Fruit fly (Drosophila melanogaster) whole organism, embryonic: ENCODE data around the gene AP-1sigma.

ENCODE experiments used
- C15 ChIP-seq: fragments of 200-800 bp; sonication (Bioruptor generic); IDR thresholded peaks from 3 replicates; pipeline ENCODE4 v1.3.6; 2022; ENCODE audit warnings: missing biosample characterization, missing genetic modification characterization
- CG10274 ChIP-seq: fragments of 200-800 bp; sonication (Bioruptor generic); optimal IDR thresholded peaks from 3 replicates; lab custom pipeline; 2017; ENCODE audit warnings: missing biosample characterization, mild to moderate bottlenecking, missing genetic modification characterization
- CG10959 ChIP-seq: fragments of 200-800 bp; sonication (Bioruptor generic); IDR thresholded peaks from 2 replicates; pipeline ENCODE4 v1.3.6; 2022; ENCODE audit warnings: missing biosample characterization, missing genetic modification characterization
- CG11398 ChIP-seq: fragments of 200-800 bp; sonication (Bioruptor generic); optimal IDR thresholded peaks from 2 replicates; lab custom pipeline; 2016; ENCODE audit warnings: missing biosample characterization, missing genetic modification characterization
- CG11723 ChIP-seq: fragments of 200-800 bp; sonication (Bioruptor generic); optimal IDR thresholded peaks from 2 replicates; lab custom pipeline; 2017; ENCODE audit warnings: missing biosample characterization, mild to moderate bottlenecking, missing genetic modification characterization
- CG13123 ChIP-seq: fragments of 200-800 bp; sonication (Bioruptor generic); optimal IDR thresholded peaks from 2 replicates; lab custom pipeline; 2016; ENCODE audit warnings: missing biosample characterization, missing genetic modification characterization
- CG13424 ChIP-seq: fragments of 200-800 bp; sonication (Bioruptor generic); optimal IDR thresholded peaks from 2 replicates; lab custom pipeline; 2019; ENCODE audit warnings: missing biosample characterization, mild to moderate bottlenecking, missing genetic modification characterization, moderate library complexity
- CG13894 ChIP-seq: fragments of 200-800 bp; sonication (Bioruptor generic); optimal IDR thresholded peaks from 3 replicates; lab custom pipeline; 2018; ENCODE audit warnings: missing biosample characterization, mild to moderate bottlenecking, missing genetic modification characterization, moderate library complexity
- CG14710 ChIP-seq: fragments of 200-800 bp; sonication (Bioruptor generic); optimal IDR thresholded peaks from 3 replicates; lab custom pipeline; 2019; ENCODE audit warnings: missing biosample characterization, mild to moderate bottlenecking, missing genetic modification characterization, moderate library complexity
- CG15479 ChIP-seq: fragments of 200-800 bp; sonication (Bioruptor generic); optimal IDR thresholded peaks from 3 replicates; lab custom pipeline; 2019; ENCODE audit warnings: missing biosample characterization, mild to moderate bottlenecking, missing genetic modification characterization, moderate library complexity
- CG1603 ChIP-seq: fragments of 200-800 bp; sonication (Bioruptor generic); optimal IDR thresholded peaks from 2 replicates; lab custom pipeline; 2019; ENCODE audit warnings: missing biosample characterization, mild to moderate bottlenecking, missing genetic modification characterization, moderate library complexity
- CG16815 ChIP-seq: fragments of 200-800 bp; sonication (Bioruptor generic); optimal IDR thresholded peaks from 3 replicates; lab custom pipeline; 2017; ENCODE audit warnings: missing biosample characterization, mild to moderate bottlenecking, missing genetic modification characterization
- CG2202 ChIP-seq: fragments of 200-800 bp; sonication (Bioruptor generic); optimal IDR thresholded peaks from 2 replicates; lab custom pipeline; 2018; ENCODE audit warnings: missing biosample characterization, mild to moderate bottlenecking, missing genetic modification characterization
- CG30020 ChIP-seq: fragments of 200-800 bp; optimal IDR thresholded peaks from 2 replicates; lab custom pipeline; 2019; ENCODE audit warnings: missing biosample characterization, mild to moderate bottlenecking, missing genetic modification characterization, moderate library complexity
- CG31224 ChIP-seq: fragments of 200-800 bp; sonication (Bioruptor generic); IDR thresholded peaks from 2 replicates; pipeline ENCODE4 v1.3.6; 2022; ENCODE audit warnings: missing biosample characterization, missing genetic modification characterization
- CG34224 ChIP-seq: fragments of 200-800 bp; sonication (Bioruptor generic); IDR thresholded peaks from 3 replicates; pipeline ENCODE4 v1.3.6; 2022; ENCODE audit warnings: missing biosample characterization, missing genetic modification characterization; ENCODE audit not compliant: partially characterized antibody
- CG4854 ChIP-seq: fragments of 200-800 bp; sonication (Bioruptor generic); optimal IDR thresholded peaks from 2 replicates; lab custom pipeline; 2016; ENCODE audit warnings: missing biosample characterization, missing genetic modification characterization, inconsistent platforms
- CG8089 ChIP-seq: fragments of 200-800 bp; sonication (Bioruptor generic); optimal IDR thresholded peaks from 3 replicates; lab custom pipeline; 2016; ENCODE audit warnings: missing biosample characterization, missing genetic modification characterization
- CG8359 ChIP-seq: fragments of 200-800 bp; sonication (Bioruptor generic); optimal IDR thresholded peaks from 2 replicates; lab custom pipeline; 2017; ENCODE audit warnings: missing biosample characterization, mild to moderate bottlenecking, missing genetic modification characterization, borderline replicate concordance
- CG8388 ChIP-seq: fragments of 200-800 bp; sonication (Bioruptor generic); optimal IDR thresholded peaks from 2 replicates; lab custom pipeline; 2019; ENCODE audit warnings: missing biosample characterization, mild to moderate bottlenecking, missing genetic modification characterization, moderate library complexity
- CG8478 ChIP-seq: fragments of >200 bp; optimal IDR thresholded peaks from 2 replicates; lab custom pipeline; 2018
- Fer3 ChIP-seq: fragments of 200-800 bp; sonication (Bioruptor generic); optimal IDR thresholded peaks from 2 replicates; lab custom pipeline; 2018; ENCODE audit warnings: missing biosample characterization, mild to moderate bottlenecking, missing genetic modification characterization, moderate library complexity
- GATAe ChIP-seq: fragments of 200-800 bp; sonication (Bioruptor generic); conservative IDR thresholded peaks from 2 replicates; pipeline ENCODE4 v1.3.6; 2022; ENCODE audit warnings: missing biosample characterization, missing genetic modification characterization
- H15 ChIP-seq: fragments of 200-800 bp; sonication (Bioruptor generic); IDR thresholded peaks from 3 replicates; pipeline ENCODE4 v1.3.6; 2022; ENCODE audit warnings: missing biosample characterization, missing genetic modification characterization
- HLH3B ChIP-seq: fragments of 200-800 bp; sonication (Bioruptor generic); IDR thresholded peaks from 2 replicates; pipeline ENCODE4 v1.3.6; 2022; ENCODE audit warnings: missing biosample characterization, missing genetic modification characterization
- Lhr ChIP-seq: fragments of 200-800 bp; sonication (Bioruptor generic); optimal IDR thresholded peaks from 3 replicates; lab custom pipeline; 2017; ENCODE audit warnings: mild to moderate bottlenecking, missing biosample characterization, missing genetic modification reagents, missing genetic modification characterization
- Myb ChIP-seq: fragments of 200-800 bp; sonication (Bioruptor generic); optimal IDR thresholded peaks from 2 replicates; lab custom pipeline; 2016; ENCODE audit warnings: missing biosample characterization, missing genetic modification characterization
- Optix ChIP-seq: fragments of 200-800 bp; sonication (Bioruptor generic); IDR thresholded peaks from 3 replicates; pipeline ENCODE4 v1.3.6; 2022; ENCODE audit warnings: missing biosample characterization, missing genetic modification characterization
- Poxn ChIP-seq: fragments of 200-800 bp; sonication (Bioruptor generic); IDR thresholded peaks from 2 replicates; pipeline ENCODE4 v1.3.6; 2022; ENCODE audit warnings: missing biosample characterization, missing genetic modification characterization
- Side ChIP-seq: fragments of 200-800 bp; sonication (Bioruptor generic); optimal IDR thresholded peaks from 2 replicates; lab custom pipeline; 2016; ENCODE audit warnings: missing biosample characterization, missing genetic modification characterization
- amos ChIP-seq: fragments of 200-800 bp; sonication (Bioruptor generic); IDR thresholded peaks from 2 replicates; pipeline ENCODE4 v1.3.6; 2022; ENCODE audit warnings: missing biosample characterization, missing genetic modification characterization; ENCODE audit not compliant: partially characterized antibody
- ap ChIP-seq: fragments of 200-800 bp; sonication (Bioruptor generic); IDR thresholded peaks from 2 replicates; pipeline ENCODE4 v1.3.6; 2022; ENCODE audit warnings: missing biosample characterization, missing genetic modification characterization
- ara ChIP-seq: fragments of 200-800 bp; sonication (Bioruptor generic); IDR thresholded peaks from 2 replicates; pipeline ENCODE4 v1.3.6; 2022; ENCODE audit warnings: missing biosample characterization, missing genetic modification characterization
- ash1 ChIP-seq: fragments of 200-800 bp; sonication (Bioruptor generic); optimal IDR thresholded peaks from 2 replicates; lab custom pipeline; 2018; ENCODE audit warnings: missing biosample characterization, mild to moderate bottlenecking, missing genetic modification characterization
- crc ChIP-seq: fragments of 200-800 bp; sonication (Bioruptor generic); optimal IDR thresholded peaks from 2 replicates; lab custom pipeline; 2016; ENCODE audit warnings: missing biosample characterization, missing genetic modification characterization
- dmrt99B ChIP-seq: fragments of 200-800 bp; sonication (Bioruptor generic); optimal IDR thresholded peaks from 2 replicates; lab custom pipeline; 2018; ENCODE audit warnings: missing biosample characterization, mild to moderate bottlenecking, missing genetic modification characterization, moderate library complexity
- dpn ChIP-seq, 2 experiments: fragments of 200-800 bp; sonication (Bioruptor generic); optimal IDR thresholded peaks; 3 replicates each; lab custom pipeline; 2016; ENCODE audit warnings: missing biosample characterization in 2 of 2, missing genetic modification characterization in 2 of 2
- eyg ChIP-seq: fragments of 200-800 bp; sonication (Bioruptor generic); optimal IDR thresholded peaks from 3 replicates; lab custom pipeline; 2016; ENCODE audit warnings: missing biosample characterization, missing genetic modification characterization
- fd96Cb ChIP-seq: fragments of 200-800 bp; sonication (Bioruptor generic); optimal IDR thresholded peaks from 2 replicates; lab custom pipeline; 2018; ENCODE audit warnings: missing biosample characterization, mild to moderate bottlenecking, missing genetic modification characterization, moderate library complexity
- grn ChIP-seq: fragments of 200-800 bp; sonication (Bioruptor generic); optimal IDR thresholded peaks from 3 replicates; lab custom pipeline; 2017; ENCODE audit warnings: missing biosample characterization, missing genetic modification characterization
- h ChIP-seq: fragments of >200 bp; optimal IDR thresholded peaks from 2 replicates; lab custom pipeline; 2017
- lmd ChIP-seq: fragments of 200-800 bp; sonication (Bioruptor generic); IDR thresholded peaks from 2 replicates; pipeline ENCODE4 v1.3.6; 2022; ENCODE audit warnings: missing biosample characterization, missing genetic modification characterization
- lola ChIP-seq, 3 experiments: fragments of >200 bp in 2 of 3; fragments of 200-800 bp in 1 of 3; sonication (Bioruptor generic) in 1 of 3; optimal IDR thresholded peaks; 2 replicates each; lab custom pipeline; 2017 to 2019; ENCODE audit warnings: missing biosample characterization in 3 of 3, missing genetic modification characterization in 3 of 3, mild to moderate bottlenecking in 1 of 3, moderate library complexity in 1 of 3
- org-1 ChIP-seq: fragments of 200-800 bp; sonication (Bioruptor generic); optimal IDR thresholded peaks from 2 replicates; lab custom pipeline; 2017; ENCODE audit warnings: missing biosample characterization, missing genetic modification characterization
- pho ChIP-seq: fragments of 200-800 bp; sonication (Bioruptor generic); optimal IDR thresholded peaks from 2 replicates; lab custom pipeline; 2016; ENCODE audit warnings: missing biosample characterization, missing genetic modification characterization
- pita ChIP-seq: fragments of 200-800 bp; sonication (Bioruptor generic); optimal IDR thresholded peaks from 2 replicates; lab custom pipeline; 2017; ENCODE audit warnings: missing biosample characterization, mild to moderate bottlenecking, missing genetic modification characterization
- sqz ChIP-seq: fragments of 200-800 bp; sonication (Bioruptor generic); optimal IDR thresholded peaks from 3 replicates; lab custom pipeline; 2018; ENCODE audit warnings: missing biosample characterization, mild to moderate bottlenecking, missing genetic modification characterization
- tup ChIP-seq: fragments of 200-800 bp; sonication (Bioruptor generic); optimal IDR thresholded peaks from 2 replicates; lab custom pipeline; 2016; ENCODE audit warnings: missing biosample characterization, mild to moderate bottlenecking, missing genetic modification characterization, moderate library complexity
- wek ChIP-seq: fragments of 200-800 bp; sonication (Bioruptor generic); optimal IDR thresholded peaks from 3 replicates; lab custom pipeline; 2018; ENCODE audit warnings: missing biosample characterization, mild to moderate bottlenecking, missing genetic modification characterization, moderate library complexity
- zen2 ChIP-seq: fragments of 200-800 bp; sonication (Bioruptor generic); IDR thresholded peaks from 3 replicates; pipeline ENCODE4 v1.3.6; 2022; ENCODE audit warnings: missing biosample characterization, missing genetic modification characterization; ENCODE audit not compliant: partially characterized antibody

Gene AP-1sigma

DNA sequence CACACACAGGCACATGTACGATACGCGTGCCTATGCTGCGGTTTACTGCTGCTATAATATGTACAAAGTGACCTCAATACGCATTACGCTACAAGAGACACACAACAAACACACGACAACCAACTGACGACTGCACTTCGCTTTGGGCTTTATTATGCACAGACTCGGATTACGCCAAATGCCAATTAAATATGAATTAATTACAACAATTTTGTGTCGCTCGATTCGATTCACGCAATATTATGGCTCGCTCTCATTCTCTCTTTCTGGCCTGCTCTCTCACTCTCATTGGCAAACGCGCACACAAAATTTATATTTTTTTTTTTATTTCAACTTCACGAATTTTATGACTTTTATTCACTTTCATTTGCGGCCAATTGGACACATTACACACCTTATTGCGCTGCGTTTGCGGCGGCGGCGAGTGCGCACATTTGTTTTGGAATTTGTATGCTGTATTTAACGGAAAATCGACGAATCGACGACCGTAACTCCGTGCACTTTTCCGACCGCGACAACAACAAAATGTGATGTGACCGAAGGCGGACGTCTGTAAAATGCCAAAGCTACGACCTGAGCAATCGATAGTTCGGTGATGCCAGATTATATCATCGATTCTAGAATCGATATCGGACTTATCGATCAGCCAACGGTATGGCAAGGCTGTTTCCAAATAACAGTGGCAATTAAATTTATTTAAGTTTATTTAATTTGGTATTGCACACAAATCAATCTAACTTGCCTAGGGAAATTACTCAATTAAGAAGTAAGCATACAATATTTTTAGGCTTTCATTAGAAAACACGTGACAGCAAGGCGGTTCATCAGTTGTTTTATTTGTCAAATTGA lies 35.7 kb upstream of the AP-1sigma start, which contains the start of the genes sba and CG31141 (continued):
- TF ChIP-seq CG11398 (GFP tag; lab: Kevin White, UChicago), result no peak
- TF ChIP-seq wek (GFP tag; lab: Kevin White, UChicago), result peak; percentile 44
- TF ChIP-seq CG8478 (lab: Kevin White, UChicago), result peak; percentile 79
- TF ChIP-seq HLH3B (GFP tag; lab: Robert Waterston, UW), result no peak
- no peak for TF ChIP-seq CG30020 (tag; lab: Kevin White, UChicago)
- peak; percentile 56 for TF ChIP-seq CG13894 (tag; lab: Kevin White, UChicago)
- TF ChIP-seq Fer3 (tag; lab: Kevin White, UChicago), result no peak
- no peak for TF ChIP-seq CG13123 (GFP tag; lab: Kevin White, UChicago)
- TF ChIP-seq C15 (GFP tag; lab: Robert Waterston, UW), result no peak
- peak; percentile 86 for TF ChIP-seq zen2 (GFP tag; lab: Robert Waterston, UW)
- TF ChIP-seq sqz, result peak; percentile 68
- TF ChIP-seq CG8359, result no peak
- no peak for TF ChIP-seq GATAe
- TF ChIP-seq Optix (GFP tag; lab: Robert Waterston, UW), result no peak
- no peak for TF ChIP-seq CG4854 (GFP tag; lab: Kevin White, UChicago)
- no peak for TF ChIP-seq ap
- no peak for TF ChIP-seq h (lab: Kevin White, UChicago)
- peak; percentile 87 for TF ChIP-seq CG34224 (GFP tag; lab: Robert Waterston, UW)
- no peak for TF ChIP-seq Poxn (GFP tag; lab: Robert Waterston, UW)
- no peak for TF ChIP-seq CG10274
- TF ChIP-seq CG16815 (GFP tag; lab: Kevin White, UChicago), result no peak
- no peak for TF ChIP-seq lmd (GFP tag; lab: Robert Waterston, UW)
- no peak for TF ChIP-seq CG8089 (GFP tag; lab: Kevin White, UChicago)
- no peak for TF ChIP-seq CG13424
- TF ChIP-seq pho (GFP tag; lab: Kevin White, UChicago), result no peak
- TF ChIP-seq crc (GFP tag; lab: Kevin White, UChicago), result no peak
- TF ChIP-seq CG11723 (GFP tag; lab: Kevin White, UChicago), result no peak
- no peak for TF ChIP-seq CG10959 (GFP tag; lab: Robert Waterston, UW)
- no peak for TF ChIP-seq CG8388 (GFP tag; lab: Kevin White, UChicago)
- peak; percentile 53 for TF ChIP-seq Lhr (GFP tag; lab: Kevin White, UChicago)
- TF ChIP-seq amos (GFP tag; lab: Robert Waterston, UW), result peak; percentile 94
- TF ChIP-seq org-1, result no peak
- TF ChIP-seq lola (GFP tag; optimal IDR thresholded peaks at IDR 0.05; lab: Kevin White, UChicago), result no peak
- no peak for TF ChIP-seq Side (GFP tag; lab: Kevin White, UChicago)
- peak; percentile 86 for TF ChIP-seq Myb
- TF ChIP-seq CG15479 (GFP tag; lab: Kevin White, UChicago), result peak; percentile 75
- TF ChIP-seq tup (GFP tag; lab: Kevin White, UChicago), result no peak
- TF ChIP-seq eyg (GFP tag; lab: Kevin White, UChicago), result no peak
- no peak for TF ChIP-seq grn
- TF ChIP-seq ara (GFP tag; lab: Robert Waterston, UW), result no peak
- no peak for TF ChIP-seq dpn (GFP tag; optimal IDR thresholded peaks at IDR 0.05; lab: Kevin White, UChicago)
- TF ChIP-seq ash1 (GFP tag; lab: Kevin White, UChicago), result no peak
- TF ChIP-seq dmrt99B (tag; lab: Kevin White, UChicago), result no peak
- TF ChIP-seq CG2202 (tag; lab: Kevin White, UChicago), result no peak
- TF ChIP-seq CG14710, result peak; percentile 35
- no peak for TF ChIP-seq CG31224 (GFP tag; lab: Robert Waterston, UW)
- no peak for TF ChIP-seq pita
- no peak for TF ChIP-seq H15
- TF ChIP-seq fd96Cb (tag; lab: Kevin White, UChicago), result no peak
- TF ChIP-seq CG1603 (tag; lab: Kevin White, UChicago), result peak; percentile 80
